Fruit fly (Drosophila melanogaster) whole organism, wandering third instar larva: ENCODE results near the gene Arl4.
A peak's percentile ranks its signal among the peaks of the same experiment; 100 is the strongest.

Experiments used
- Abd-B ChIP-seq: fragments of >200 bp; optimal IDR thresholded peaks from 2 replicates; lab custom pipeline; 2017; ENCODE audit warnings: missing biosample characterization, missing genetic modification characterization
- CG32264 ChIP-seq: fragments of 200-800 bp; sonication (Bioruptor generic); optimal IDR thresholded peaks from 2 replicates; lab custom pipeline; 2016; ENCODE audit warnings: missing biosample characterization, missing genetic modification characterization
- CG9705 ChIP-seq: fragments of 200-800 bp; sonication (Bioruptor generic); optimal IDR thresholded peaks from 2 replicates; lab custom pipeline; 2018; ENCODE audit warnings: missing biosample characterization, mild to moderate bottlenecking, missing genetic modification characterization
- CrebA ChIP-seq: fragments of 200-800 bp; sonication (Bioruptor generic); optimal IDR thresholded peaks from 2 replicates; lab custom pipeline; 2016; ENCODE audit warnings: missing biosample characterization, mild to moderate bottlenecking, missing genetic modification characterization, borderline replicate concordance
- Dfd ChIP-seq: fragments of >200 bp; optimal IDR thresholded peaks from 2 replicates; lab custom pipeline; 2017; ENCODE audit warnings: missing biosample characterization, missing genetic modification characterization
- GATAd ChIP-seq: sonication (Bioruptor generic); optimal IDR thresholded peaks from 2 replicates; lab custom pipeline; 2016; ENCODE audit warnings: missing biosample characterization, missing genetic modification characterization
- HLH106 ChIP-seq: fragments of 200-800 bp; optimal IDR thresholded peaks from 3 replicates; lab custom pipeline; 2019; ENCODE audit warnings: missing biosample characterization, mild to moderate bottlenecking, missing genetic modification characterization, moderate library complexity
- Hnf4 ChIP-seq: fragments of 200-800 bp; sonication (Bioruptor generic); optimal IDR thresholded peaks from 2 replicates; lab custom pipeline; 2016; ENCODE audit warnings: missing biosample characterization, mild to moderate bottlenecking, missing genetic modification characterization
- Hr78 ChIP-seq: fragments of >200 bp; optimal IDR thresholded peaks from 2 replicates; lab custom pipeline; 2017; ENCODE audit warnings: missing biosample characterization, missing genetic modification characterization
- Hr83 ChIP-seq: fragments of 200-300 bp; sonication (Bioruptor generic); optimal IDR thresholded peaks from 2 replicates; lab custom pipeline; 2016; ENCODE audit warnings: missing biosample characterization, mild to moderate bottlenecking, missing genetic modification characterization, moderate library complexity; ENCODE audit not compliant: poor library complexity, severe bottlenecking
- Jra ChIP-seq: sonication (Bioruptor generic); optimal IDR thresholded peaks from 2 replicates; lab custom pipeline; 2016; ENCODE audit warnings: missing biosample characterization, missing genetic modification characterization
- Myc ChIP-seq: fragments of >200 bp; optimal IDR thresholded peaks from 2 replicates; lab custom pipeline; 2017
- N ChIP-seq: fragments of >200 bp; optimal IDR thresholded peaks from 2 replicates; lab custom pipeline; 2018; ENCODE audit warnings: missing biosample characterization, missing external identifiers, missing genetic modification characterization
- OdsH ChIP-seq: fragments of 200-800 bp; sonication (Bioruptor generic); optimal IDR thresholded peaks from 2 replicates; lab custom pipeline; 2016; ENCODE audit warnings: missing biosample characterization, mild to moderate bottlenecking, missing genetic modification characterization
- Rel ChIP-seq, 2 experiments: fragments of 200-800 bp; sonication (Bioruptor generic) in 1 of 2; optimal IDR thresholded peaks; 2 replicates in 1 of 2; 3 replicates in 1 of 2; lab custom pipeline; 2016 to 2019; ENCODE audit warnings: mild to moderate bottlenecking in 2 of 2, missing biosample characterization in 2 of 2, missing genetic modification characterization in 2 of 2, moderate library complexity in 1 of 2
- Sp1 ChIP-seq: fragments of 200-800 bp; sonication (Bioruptor generic); optimal IDR thresholded peaks from 3 replicates; lab custom pipeline; 2019; ENCODE audit warnings: missing biosample characterization, mild to moderate bottlenecking, missing genetic modification characterization, moderate library complexity
- Vsx2 ChIP-seq: fragments of 200-300, 225-300 bp; sonication (Bioruptor generic); optimal IDR thresholded peaks from 2 replicates; lab custom pipeline; 2018; ENCODE audit warnings: missing biosample characterization, missing genetic modification characterization; ENCODE audit not compliant: partially characterized antibody
- brk ChIP-seq: fragments of 200-800 bp; sonication (Bioruptor generic); optimal IDR thresholded peaks from 2 replicates; lab custom pipeline; 2016; ENCODE audit warnings: missing biosample characterization, mild to moderate bottlenecking, missing genetic modification characterization
- dl ChIP-seq, 2 experiments: fragments of 175-275, 200-275 bp in 1 of 2; fragments of 200-275 bp in 1 of 2; sonication (Bioruptor generic); optimal IDR thresholded peaks; lab custom pipeline; 2018; ENCODE audit warnings: mild to moderate bottlenecking in 2 of 2, missing biosample characterization in 2 of 2, missing genetic modification characterization in 2 of 2, moderate library complexity in 2 of 2; ENCODE audit not compliant: partially characterized antibody in 2 of 2, insufficient read depth in 1 of 2
- dmrt93B ChIP-seq: fragments of 200-800 bp; sonication (Bioruptor generic); optimal IDR thresholded peaks from 2 replicates; lab custom pipeline; 2018; ENCODE audit warnings: missing biosample characterization, mild to moderate bottlenecking, missing genetic modification characterization
- ey ChIP-seq: fragments of 200-800 bp; sonication (Bioruptor generic); optimal IDR thresholded peaks from 2 replicates; lab custom pipeline; 2016; ENCODE audit warnings: missing biosample characterization, missing genetic modification characterization
- foxo ChIP-seq, 2 experiments: fragments of 200-800 bp; sonication (Bioruptor generic); optimal IDR thresholded peaks; 2 replicates in 1 of 2; 3 replicates in 1 of 2; lab custom pipeline; 2016 to 2017; ENCODE audit warnings: missing biosample characterization in 2 of 2, missing genetic modification characterization in 2 of 2
- fru ChIP-seq: fragments of 200-800 bp; sonication (Bioruptor generic); optimal IDR thresholded peaks from 3 replicates; lab custom pipeline; 2016; ENCODE audit warnings: missing biosample characterization, mild to moderate bottlenecking, missing genetic modification characterization
- lola ChIP-seq: fragments of >200 bp; optimal IDR thresholded peaks from 2 replicates; lab custom pipeline; 2017; ENCODE audit warnings: missing biosample characterization, missing genetic modification characterization
- pan ChIP-seq: fragments of >200 bp; optimal IDR thresholded peaks from 2 replicates; lab custom pipeline; 2017
- psq ChIP-seq: fragments of 200-800 bp; sonication (Bioruptor generic); optimal IDR thresholded peaks from 3 replicates; lab custom pipeline; 2017; ENCODE audit warnings: missing biosample characterization, mild to moderate bottlenecking, missing genetic modification characterization, moderate library complexity
- rgr ChIP-seq: fragments of 200-800 bp; sonication (Bioruptor generic); optimal IDR thresholded peaks from 3 replicates; lab custom pipeline; 2016; ENCODE audit warnings: missing biosample characterization, mild to moderate bottlenecking, missing genetic modification characterization
- sv ChIP-seq: fragments of 200-800 bp; sonication (Bioruptor generic); optimal IDR thresholded peaks from 3 replicates; lab custom pipeline; 2016; ENCODE audit warnings: missing biosample characterization, missing genetic modification characterization
- usp ChIP-seq: fragments of >200 bp; optimal IDR thresholded peaks from 2 replicates; lab custom pipeline; 2017; ENCODE audit warnings: missing biosample characterization, missing genetic modification characterization
- woc ChIP-seq: sonication (Bioruptor generic); optimal IDR thresholded peaks from 2 replicates; lab custom pipeline; 2016; ENCODE audit warnings: missing biosample characterization, mild to moderate bottlenecking, missing genetic modification characterization

Gene Arl4

DNA sequence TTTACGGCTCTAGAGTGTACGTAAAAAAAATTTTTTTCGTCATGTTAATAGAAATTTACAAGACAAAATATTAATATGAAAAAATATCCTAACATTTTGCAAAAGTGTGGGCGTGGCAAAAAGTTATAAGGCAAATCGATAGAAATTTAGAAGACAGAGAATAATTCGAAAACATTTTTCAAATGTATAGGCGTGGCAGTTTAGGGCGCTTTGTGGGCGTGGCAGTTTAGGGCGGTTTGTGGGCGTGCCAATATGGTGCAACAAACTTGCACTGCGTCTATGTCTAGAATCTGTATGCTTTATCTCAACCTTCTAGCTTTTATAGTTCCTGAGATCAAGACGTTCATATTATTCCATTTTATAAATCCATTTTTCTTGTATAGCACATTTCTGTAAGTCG lies 48.2 kb downstream of the Arl4 start:
- TF ChIP-seq Dfd (GFP tag; lab: Kevin White, UChicago) (peak; percentile 81), OdsH (GFP tag; lab: Kevin White, UChicago) (no peak), HLH106 (no peak), Hnf4 (GFP tag; lab: Kevin White, UChicago) (no peak)

DNA sequence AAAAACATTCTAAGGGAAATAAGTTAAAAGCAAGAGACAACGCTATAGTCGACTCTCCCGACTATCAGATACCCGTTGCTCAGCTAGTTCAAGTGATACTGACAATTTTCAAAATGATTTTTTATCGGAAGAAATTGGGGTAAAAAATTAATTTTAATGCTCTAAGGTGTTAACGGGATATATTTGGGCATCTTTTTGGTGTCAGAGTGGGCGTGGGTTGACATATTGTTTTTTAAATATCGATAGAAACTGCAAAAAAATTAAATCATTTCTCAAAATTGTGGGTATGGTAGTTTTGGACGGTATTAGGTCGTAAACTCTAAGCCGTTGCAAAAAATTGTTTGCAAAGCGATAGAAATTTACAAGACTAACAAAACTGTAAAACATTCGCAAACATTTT lies 48.6 kb downstream of the Arl4 start:
- TF ChIP-seq foxo (GFP tag; optimal IDR thresholded peaks at IDR 0.05; lab: Kevin White, UChicago) (no peak), Jra (GFP tag; lab: Kevin White, UChicago) (no peak), CG32264 (GFP tag; lab: Kevin White, UChicago) (no peak), brk (no peak), woc (GFP tag; lab: Kevin White, UChicago) (no peak), ey (GFP tag; lab: Kevin White, UChicago) (no peak), pan (lab: Kevin White, UChicago) (no peak), dl (GFP tag; optimal IDR thresholded peaks at IDR 0.05; lab: Kevin White, UChicago; ENCODE audit: insufficient read depth in 1 of 2, partially characterized antibody in 2 of 2) (no peak), Rel (GFP tag; optimal IDR thresholded peaks at IDR 0.05; lab: Kevin White, UChicago) (no peak), Rel (tag; optimal IDR thresholded peaks at IDR 0.05; lab: Kevin White, UChicago) (no peak), dmrt93B (GFP tag; lab: Kevin White, UChicago) (no peak), psq (GFP tag; lab: Kevin White, UChicago) (no peak), CG9705 (no peak), N (no peak), OdsH (GFP tag; lab: Kevin White, UChicago) (no peak), HLH106 (no peak), Hr78 (GFP tag; lab: Kevin White, UChicago) (no peak), Vsx2 (GFP tag; lab: Kevin White, UChicago) (no peak), Abd-B (GFP tag; lab: Kevin White, UChicago) (no peak), lola (GFP tag; lab: Kevin White, UChicago) (no peak)
- TF ChIP-seq, all 38 proteins: peak for 0

DNA sequence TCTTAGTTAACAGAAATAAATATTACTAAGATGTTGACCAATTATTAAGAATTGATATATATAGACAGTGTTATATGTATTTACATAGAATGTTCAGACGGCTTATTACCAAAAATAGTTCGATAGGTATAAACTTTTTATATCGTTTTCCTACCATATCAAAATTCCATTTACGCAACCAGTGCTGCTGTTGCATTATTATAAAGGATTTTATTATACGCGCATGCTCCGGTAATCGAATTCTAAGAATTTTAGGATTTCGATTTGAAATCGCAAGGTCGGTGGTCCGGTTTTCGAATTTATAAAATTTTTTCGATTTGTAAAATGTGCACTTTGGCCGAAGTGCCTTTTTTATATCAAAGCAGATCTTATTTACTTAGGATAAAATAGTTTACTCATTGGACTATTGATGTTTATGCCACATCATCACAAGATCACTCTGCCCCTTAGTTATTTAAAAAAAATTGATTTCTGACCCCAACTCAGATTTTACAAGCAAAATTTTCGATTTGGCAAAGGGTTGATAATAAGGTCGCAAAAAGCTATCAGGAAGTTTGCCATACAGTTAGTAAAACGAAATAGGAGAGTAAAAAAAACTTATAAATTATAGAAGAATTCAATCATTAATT lies 49.4 kb downstream of the Arl4 start, which contains the start of gene Ank:
Gene Ank (minus strand): TSS at position 206 of the 629 bp plus-strand sequence.
- TF ChIP-seq dmrt93B (GFP tag; lab: Kevin White, UChicago) (no peak), OdsH (GFP tag; lab: Kevin White, UChicago) (no peak), CrebA (GFP tag; lab: Kevin White, UChicago) (no peak), foxo (GFP tag; optimal IDR thresholded peaks at IDR 0.05; lab: Kevin White, UChicago) (no peak), Abd-B (GFP tag; lab: Kevin White, UChicago) (no peak), rgr (GFP tag; lab: Kevin White, UChicago) (no peak), GATAd (GFP tag; lab: Kevin White, UChicago) (no peak), usp (GFP tag; lab: Kevin White, UChicago) (no peak), fru (GFP tag; lab: Kevin White, UChicago) (no peak), Sp1 (GFP tag; lab: Kevin White, UChicago) (no peak), HLH106 (no peak), woc (GFP tag; lab: Kevin White, UChicago) (peak; percentile 28), Dfd (GFP tag; lab: Kevin White, UChicago) (no peak), N (peak; percentile 54), sv (GFP tag; lab: Kevin White, UChicago) (no peak), Hr78 (GFP tag; lab: Kevin White, UChicago) (peak; percentile 56), Hr83 (GFP tag; lab: Kevin White, UChicago) (no peak), lola (GFP tag; lab: Kevin White, UChicago) (no peak)

DNA sequence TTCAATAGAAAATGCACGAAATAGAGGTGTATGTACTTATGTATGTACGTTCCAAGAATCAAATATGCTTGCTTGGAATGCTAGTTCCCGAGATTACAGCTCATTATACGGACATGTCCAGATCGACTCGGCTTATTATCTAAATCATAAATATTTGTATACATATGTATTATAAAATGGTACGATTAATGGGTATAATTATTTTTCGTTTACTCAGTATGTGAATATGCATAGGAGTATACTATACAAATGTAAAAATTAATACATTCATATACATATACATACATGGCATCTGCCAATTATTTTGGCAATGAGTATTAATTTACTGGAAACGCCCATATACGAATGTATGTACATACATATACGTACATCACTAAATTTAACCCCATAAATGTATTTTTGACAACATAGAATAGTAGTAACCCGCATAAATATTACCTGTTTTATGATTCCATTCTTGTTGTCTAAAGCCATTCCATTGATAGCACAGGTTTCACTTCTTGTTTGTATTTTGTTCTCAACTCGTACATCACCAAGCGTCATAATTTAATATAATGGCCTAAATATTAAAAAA lies 50.2 kb downstream of the Arl4 start:
- TF ChIP-seq Abd-B (GFP tag; lab: Kevin White, UChicago) = no peak
- TF ChIP-seq N = no peak
- TF ChIP-seq Myc (lab: Kevin White, UChicago) = no peak
- TF ChIP-seq brk = peak; percentile 36
- TF ChIP-seq, all 38 proteins: peak for 1
